Worm (Caenorhabditis elegans) whole organism, L3 larva: ENCODE results near the gene F46C5.10.

Source experiments
- aly-2 ChIP-seq: fragments of 150-350 bp; optimal IDR thresholded peaks from 2 replicates; lab custom pipeline; 2014; ENCODE audit warnings: missing biosample characterization, missing genetic modification characterization
- nhr-76 ChIP-seq: fragments of 150-350 bp; sonication (generic microtip); optimal IDR thresholded peaks from 5 replicates; lab custom pipeline; 2014; ENCODE audit warnings: missing biosample characterization, missing genetic modification characterization
- tbx-2 ChIP-seq: sonication (generic microtip); optimal IDR thresholded peaks from 2 replicates; lab custom pipeline; 2016; ENCODE audit warnings: mild to moderate bottlenecking, missing genetic modification characterization, missing compliant biosample characterization

DNA sequence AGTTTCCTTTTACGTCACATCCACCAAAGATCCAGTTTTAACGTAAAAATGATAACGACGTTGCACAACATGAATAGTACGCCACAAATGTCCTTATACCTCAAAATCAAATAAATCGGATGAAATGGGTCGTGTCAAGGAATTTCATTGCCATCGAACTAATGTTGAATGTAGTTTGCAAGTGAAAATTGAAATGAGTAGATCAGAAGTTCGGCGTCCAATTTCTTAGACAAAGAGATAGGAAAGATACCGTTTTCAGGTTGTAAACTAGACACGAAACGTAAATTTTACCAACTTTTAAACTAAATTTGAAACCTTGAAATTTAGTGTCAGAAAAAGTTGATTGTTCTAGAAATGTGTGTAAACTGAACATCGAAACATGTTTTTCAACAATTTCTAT is 36.0 kb upstream of the F46C5.10 start:
- no peak for TF ChIP-seq tbx-2
- no peak for TF ChIP-seq nhr-76 (tag; lab: Kevin White, UChicago)
- TF ChIP-seq aly-2: no peak
